Worm (Caenorhabditis elegans) whole organism, young adult: ENCODE measurements around the gene F11C7.6.

Experiments
- F10E7.11 ChIP-seq: sonication (generic microtip); optimal IDR thresholded peaks from 2 replicates; lab custom pipeline; 2017; ENCODE audit warnings: mild to moderate bottlenecking, missing genetic modification characterization, moderate library complexity, missing compliant biosample characterization
- F33H1.4 ChIP-seq: fragments of 200-800 bp; sonication (Bioruptor generic); IDR thresholded peaks from 2 replicates; pipeline ENCODE4 v1.3.6; 2022; ENCODE audit warnings: missing genetic modification reagents, missing genetic modification characterization, missing compliant biosample characterization
- F52B5.7 ChIP-seq: sonication (generic microtip); optimal IDR thresholded peaks from 2 replicates; lab custom pipeline; 2016; ENCODE audit warnings: mild to moderate bottlenecking, missing genetic modification characterization, missing compliant biosample characterization
- F55B11.4 ChIP-seq: sonication (generic microtip); optimal IDR thresholded peaks from 2 replicates; lab custom pipeline; 2016; ENCODE audit warnings: missing compliant biosample characterization, missing genetic modification characterization, borderline replicate concordance; ENCODE audit not compliant: insufficient read depth
- Y67H2A.10 ChIP-seq: fragments of 200-800 bp; sonication (Bioruptor generic); conservative IDR thresholded peaks from 2 replicates; pipeline ENCODE4 v1.3.6; 2022; ENCODE audit warnings: missing genetic modification reagents, missing genetic modification characterization, missing compliant biosample characterization
- Y95B8A.8 ChIP-seq: fragments of 200-800 bp; sonication (Bioruptor generic); IDR thresholded peaks from 2 replicates; pipeline ENCODE4 v1.3.6; 2022; ENCODE audit warnings: missing genetic modification reagents, missing genetic modification characterization, missing compliant biosample characterization
- ZK185.1 ChIP-seq: sonication (generic microtip); optimal IDR thresholded peaks from 2 replicates; lab custom pipeline; 2016; ENCODE audit warnings: mild to moderate bottlenecking, missing genetic modification characterization, missing compliant biosample characterization; ENCODE audit not compliant: poor library complexity, severe bottlenecking
- akir-1 ChIP-seq: fragments of 200-800 bp; sonication (Bioruptor generic); optimal IDR thresholded peaks from 2 replicates; lab custom pipeline; 2018; ENCODE audit warnings: mild to moderate bottlenecking, missing genetic modification characterization, moderate library complexity, missing compliant biosample characterization
- aptf-3 ChIP-seq: fragments of 200-800 bp; sonication (Bioruptor generic); IDR thresholded peaks from 2 replicates; pipeline ENCODE4 v1.3.6; 2022; ENCODE audit warnings: missing genetic modification characterization, missing compliant biosample characterization
- athp-1 ChIP-seq: sonication (generic microtip); optimal IDR thresholded peaks from 2 replicates; lab custom pipeline; 2017; ENCODE audit warnings: mild to moderate bottlenecking, missing genetic modification characterization, missing compliant biosample characterization
- attf-6 ChIP-seq: fragments of 200-800 bp; sonication (Bioruptor generic); IDR thresholded peaks from 2 replicates; pipeline ENCODE4 v1.3.6; 2022; ENCODE audit warnings: missing genetic modification reagents, missing genetic modification characterization, missing compliant biosample characterization
- cebp-2 ChIP-seq: fragments of 200-800 bp; sonication (Bioruptor generic); IDR thresholded peaks from 2 replicates; pipeline ENCODE4 v1.3.6; 2022; ENCODE audit warnings: missing genetic modification characterization, missing compliant biosample characterization
- dox-1 ChIP-seq: fragments of 200-800 bp; sonication (Bioruptor generic); IDR thresholded peaks from 2 replicates; pipeline ENCODE4 v1.3.6; 2022; ENCODE audit warnings: missing genetic modification reagents, missing genetic modification characterization, missing compliant biosample characterization
- efl-1 ChIP-seq: fragments of 150-350 bp; optimal IDR thresholded peaks from 2 replicates; lab custom pipeline; 2014; ENCODE audit warnings: missing biosample characterization, missing genetic modification reagents, missing genetic modification characterization
- fkh-3 ChIP-seq: sonication (generic microtip); optimal IDR thresholded peaks from 2 replicates; lab custom pipeline; 2016; ENCODE audit warnings: mild to moderate bottlenecking, missing genetic modification characterization, missing compliant biosample characterization
- lin-35 ChIP-seq, 3 experiments: fragments of 150-350 bp in 2 of 3; sonication (generic microtip) in 1 of 3; optimal IDR thresholded peaks; 2 replicates each; lab custom pipeline; 2014 to 2018; ENCODE audit warnings: missing biosample characterization in 3 of 3, missing genetic modification characterization in 3 of 3, missing genetic modification reagents in 3 of 3
- lin-54 ChIP-seq: fragments of 200-800 bp; sonication (Bioruptor generic); optimal IDR thresholded peaks from 2 replicates; lab custom pipeline; 2018; ENCODE audit warnings: mild to moderate bottlenecking, missing genetic modification characterization, missing compliant biosample characterization
- madf-10 ChIP-seq: sonication (generic microtip); optimal IDR thresholded peaks from 2 replicates; lab custom pipeline; 2016; ENCODE audit warnings: mild to moderate bottlenecking, missing genetic modification characterization, missing compliant biosample characterization
- nfya-2 ChIP-seq: fragments of 200-800 bp; sonication (Bioruptor generic); IDR thresholded peaks from 2 replicates; pipeline ENCODE4 v1.3.6; 2022; ENCODE audit warnings: missing genetic modification reagents, missing genetic modification characterization, missing compliant biosample characterization
- nhr-27 ChIP-seq: fragments of 200-800 bp; sonication (Bioruptor generic); optimal IDR thresholded peaks from 2 replicates; lab custom pipeline; 2018; ENCODE audit warnings: mild to moderate bottlenecking, missing genetic modification characterization, moderate library complexity, missing compliant biosample characterization
- nhr-90 ChIP-seq: sonication (generic microtip); optimal IDR thresholded peaks from 2 replicates; lab custom pipeline; 2016; ENCODE audit warnings: missing genotype, mild to moderate bottlenecking, missing genetic modification characterization, missing compliant biosample characterization
- pha-4 ChIP-seq: fragments of 150-350 bp; sonication (generic microtip); optimal IDR thresholded peaks from 2 replicates; lab custom pipeline; 2014; ENCODE audit warnings: missing biosample characterization, missing genetic modification reagents, missing genetic modification characterization
- rcor-1 ChIP-seq: fragments of 200-800 bp; sonication (Bioruptor generic); IDR thresholded peaks from 2 replicates; pipeline ENCODE4 v1.3.6; 2022; ENCODE audit warnings: missing genetic modification reagents, missing genetic modification characterization, missing compliant biosample characterization
- rec-8 ChIP-seq, 2 experiments: sonication (generic microtip); optimal IDR thresholded peaks; 2 replicates each; lab custom pipeline; 2016; ENCODE audit warnings: mild to moderate bottlenecking in 2 of 2, missing genetic modification characterization in 2 of 2, missing genetic modification reagents in 2 of 2, missing genotype in 2 of 2, missing biosample characterization in 1 of 2, missing compliant biosample characterization in 1 of 2, moderate library complexity in 1 of 2
- sdz-38 ChIP-seq: sonication (generic microtip); optimal IDR thresholded peaks from 2 replicates; lab custom pipeline; 2016; ENCODE audit warnings: missing genotype, missing genetic modification characterization, missing compliant biosample characterization
- snpc-3.4 ChIP-seq: sonication (generic microtip); optimal IDR thresholded peaks from 2 replicates; lab custom pipeline; 2017; ENCODE audit warnings: missing genetic modification characterization, mild to moderate bottlenecking, missing compliant biosample characterization, antibody characterized with exemption, moderate library complexity, missing genotype, missing genetic modification reagents
- snpc-4 ChIP-seq, 5 experiments: fragments of 150-350 bp in 1 of 5; sonication (generic microtip) in 4 of 5; optimal IDR thresholded peaks; 2 replicates each; lab custom pipeline; 2014 to 2018; ENCODE audit warnings: missing genetic modification characterization in 5 of 5, missing biosample characterization in 3 of 5, antibody characterized with exemption in 2 of 5, mild to moderate bottlenecking in 2 of 5, missing compliant biosample characterization in 2 of 5, missing genotype in 2 of 5, moderate library complexity in 2 of 5, missing genetic modification reagents in 1 of 5
- sptf-2 ChIP-seq: fragments of 200-800 bp; sonication (Bioruptor generic); optimal IDR thresholded peaks from 2 replicates; lab custom pipeline; 2018; ENCODE audit warnings: mild to moderate bottlenecking, missing genetic modification characterization, missing compliant biosample characterization
- unc-130 ChIP-seq: sonication (generic microtip); optimal IDR thresholded peaks from 2 replicates; lab custom pipeline; 2016; ENCODE audit warnings: missing genetic modification reagents, missing genetic modification characterization, missing compliant biosample characterization
- unc-62 ChIP-seq: fragments of 150-350 bp; optimal IDR thresholded peaks from 2 replicates; lab custom pipeline; 2014; ENCODE audit warnings: missing biosample characterization, missing genetic modification reagents, missing genetic modification characterization
- zfh-2 ChIP-seq: fragments of 200-800 bp; sonication (Bioruptor generic); conservative IDR thresholded peaks from 2 replicates; pipeline ENCODE4 v1.3.6; 2022; ENCODE audit warnings: missing genetic modification reagents, missing genetic modification characterization, missing compliant biosample characterization
- zim-3 ChIP-seq: sonication (generic microtip); optimal IDR thresholded peaks from 2 replicates; lab custom pipeline; 2017; ENCODE audit warnings: mild to moderate bottlenecking, missing genetic modification characterization, moderate library complexity, missing compliant biosample characterization
- ztf-18 ChIP-seq: sonication (generic microtip); optimal IDR thresholded peaks from 2 replicates; lab custom pipeline; 2016; ENCODE audit warnings: missing genotype, mild to moderate bottlenecking, missing genetic modification characterization, missing compliant biosample characterization

F11C7.6 gene

DNA sequence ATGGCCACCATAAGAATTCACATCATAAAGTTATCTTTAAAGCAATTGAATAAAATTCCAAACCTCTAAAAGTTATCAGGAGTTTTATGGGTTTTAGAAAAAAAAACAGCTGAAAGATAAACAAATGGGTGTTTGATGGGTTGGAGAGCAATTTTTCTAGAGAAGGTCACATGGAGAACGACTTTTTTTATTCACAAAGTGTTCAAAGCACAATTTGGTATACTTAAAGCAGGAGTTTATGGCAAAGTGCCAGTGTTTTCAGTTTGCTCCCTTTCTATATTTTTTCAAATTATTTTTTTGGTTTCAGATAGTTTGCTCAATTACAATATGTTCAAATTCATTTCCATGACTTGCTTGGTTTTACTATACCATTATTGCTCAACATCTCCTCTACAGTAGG is at the start of gene F11C7.6:
Gene F11C7.6, plus strand, starts transcription at position 301 of the 400 bp plus-strand sequence.
- TF ChIP-seq sdz-38 (tag; lab: Kevin White, UChicago) (no peak), rcor-1 (GFP tag; lab: Robert Waterston, UW) (no peak), attf-6 (GFP tag; lab: Robert Waterston, UW) (no peak), F52B5.7 (tag; lab: Kevin White, UChicago) (no peak), fkh-3 (tag; lab: Kevin White, UChicago) (no peak), madf-10 (tag; lab: Kevin White, UChicago) (no peak), dox-1 (GFP tag; lab: Robert Waterston, UW) (no peak), pha-4 (tag; lab: Kevin White, UChicago) (no peak)

DNA sequence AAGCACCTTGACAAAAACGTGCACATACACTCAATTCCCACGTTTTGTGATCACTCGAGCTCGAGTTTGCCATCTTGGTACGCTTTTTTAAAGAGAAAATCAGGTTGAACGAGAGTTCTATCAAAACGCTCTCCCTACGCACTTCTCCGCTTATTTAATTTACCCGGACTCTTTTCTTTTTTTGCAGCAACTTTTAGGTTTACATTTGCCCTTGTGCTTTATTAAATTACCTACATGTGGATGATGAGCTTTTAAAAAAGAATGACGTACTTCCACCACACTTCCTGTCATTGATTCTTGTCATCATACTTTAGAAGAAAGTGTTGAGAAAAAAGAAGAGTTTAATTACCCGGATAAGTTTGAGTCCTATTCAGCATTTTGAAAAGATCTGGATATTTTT is 49.3 kb upstream of the F11C7.6 start:
- no peak for TF ChIP-seq F55B11.4 (tag; lab: Kevin White, UChicago)

DNA sequence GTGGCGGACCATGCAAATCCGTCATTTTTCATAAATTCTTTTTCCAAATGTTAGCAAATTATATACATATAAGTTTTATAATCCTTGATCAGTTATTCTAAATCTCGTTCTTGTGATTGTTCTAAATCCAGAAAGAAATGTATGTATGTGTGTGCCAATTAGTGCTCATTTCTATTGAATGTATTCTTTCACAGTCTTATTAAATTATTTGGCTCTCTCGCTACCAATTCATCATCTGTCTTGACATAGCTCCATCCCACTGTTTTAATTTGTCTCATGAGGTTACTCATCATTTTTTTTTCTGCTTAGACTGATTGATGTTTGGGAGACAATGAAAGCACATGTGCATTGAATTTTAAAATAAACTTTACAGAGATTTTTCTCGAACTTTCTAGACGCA is 45.9 kb upstream of the F11C7.6 start:
- TF ChIP-seq ztf-18 = no peak
- TF ChIP-seq zim-3 (tag; lab: Kevin White, UChicago) = no peak
- no peak for TF ChIP-seq lin-54
- TF ChIP-seq F33H1.4 (GFP tag; lab: Robert Waterston, UW) = no peak
- no peak for TF ChIP-seq lin-35 (GFP tag; optimal IDR thresholded peaks at IDR 0.05; lab: Kevin White, UChicago)
- TF ChIP-seq, all 124 proteins: peak for 0

DNA sequence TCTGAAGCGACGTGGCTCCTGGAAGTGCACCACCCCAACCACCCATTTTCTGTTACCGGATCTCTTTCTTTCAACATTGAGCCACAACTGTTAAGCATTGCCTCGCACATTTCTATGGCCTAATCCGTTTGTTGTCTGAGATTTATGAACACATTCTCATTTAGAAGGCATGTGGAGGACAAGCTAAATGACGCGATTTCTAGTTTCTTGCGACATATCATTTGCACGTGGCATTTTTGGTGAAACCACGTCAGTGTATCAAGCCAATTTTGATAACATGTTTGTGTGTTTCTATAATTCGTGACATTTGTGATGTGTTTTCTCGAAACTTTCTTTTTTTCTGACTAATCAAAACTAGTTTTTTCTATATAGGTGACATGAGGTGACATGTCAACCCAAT is 44.6 kb upstream of the F11C7.6 start:
- TF ChIP-seq nhr-27 (tag; lab: Kevin White, UChicago) (no peak), snpc-3.4 (tag; lab: Kevin White, UChicago) (no peak), cebp-2 (GFP tag; lab: Robert Waterston, UW) (no peak), Y67H2A.10 (GFP tag; lab: Robert Waterston, UW) (no peak), athp-1 (no peak), snpc-4 (GFP tag; optimal IDR thresholded peaks at IDR 0.05; lab: Kevin White, UChicago) (no peak), snpc-4 (tag; optimal IDR thresholded peaks at IDR 0.05; lab: Kevin White, UChicago) (no peak), unc-130 (GFP tag; lab: Kevin White, UChicago) (no peak), Y95B8A.8 (GFP tag; lab: Robert Waterston, UW) (no peak), efl-1 (GFP tag; lab: Kevin White, UChicago) (no peak), unc-62 (GFP tag; lab: Kevin White, UChicago) (no peak), rec-8 (tag; optimal IDR thresholded peaks at IDR 0.05; lab: Kevin White, UChicago) (no peak), aptf-3 (GFP tag; lab: Robert Waterston, UW) (no peak), nfya-2 (no peak), akir-1 (GFP tag; lab: Kevin White, UChicago) (no peak), F10E7.11 (no peak), zfh-2 (no peak), nhr-90 (tag; lab: Kevin White, UChicago) (no peak), ZK185.1 (tag; lab: Kevin White, UChicago) (no peak)
- TF ChIP-seq, all 124 proteins: peak for 0

DNA sequence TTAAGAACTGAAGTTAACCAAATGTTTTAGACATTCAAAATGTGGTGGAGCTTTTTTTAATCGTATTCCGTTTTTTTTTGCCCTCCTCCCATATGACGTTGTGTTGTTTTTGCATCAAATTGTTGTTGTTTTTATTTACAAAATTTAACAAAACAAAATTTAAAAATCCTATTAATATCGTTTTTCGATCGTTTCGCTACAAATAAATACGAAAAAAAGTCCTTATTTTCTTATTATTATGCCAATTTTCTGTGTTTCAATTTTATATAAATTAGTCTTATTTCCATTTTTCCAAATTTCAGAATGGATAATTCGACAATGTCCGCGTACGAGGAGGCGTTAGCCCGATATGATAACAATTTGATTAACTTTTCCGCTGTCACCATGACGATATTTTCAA is 41.9 kb upstream of the F11C7.6 start, which contains the start of gene npr-36:
Gene npr-36, plus strand, starts transcription at position 301 of the 400 bp plus-strand sequence.
- TF ChIP-seq fkh-3 (tag; lab: Kevin White, UChicago) (no peak), sptf-2 (GFP tag; lab: Kevin White, UChicago) (no peak)
